Fruit fly (Drosophila melanogaster) whole organism, embryonic: ENCODE data around the gene CG32425.

Experiments
- CG10321 ChIP-seq: fragments of 200-800 bp; sonication (Bioruptor generic); IDR thresholded peaks from 2 replicates; pipeline ENCODE4 v1.3.6; 2022; ENCODE audit warnings: missing biosample characterization, missing genetic modification characterization
- CG10366 ChIP-seq: fragments of 200-800 bp; sonication (Bioruptor generic); IDR thresholded peaks from 2 replicates; pipeline ENCODE4 v1.3.6; 2022; ENCODE audit warnings: missing biosample characterization, missing genetic modification characterization
- CG11695 ChIP-seq: fragments of 200-800 bp; sonication (Bioruptor generic); IDR thresholded peaks from 3 replicates; pipeline ENCODE4 v1.3.6; 2022; ENCODE audit warnings: missing biosample characterization, missing genetic modification characterization
- CG13624 ChIP-seq: fragments of 200-800 bp; sonication (Bioruptor generic); optimal IDR thresholded peaks from 2 replicates; lab custom pipeline; 2016; ENCODE audit warnings: missing biosample characterization, missing genetic modification characterization
- CG30431 ChIP-seq: fragments of 200-800 bp; sonication (Bioruptor generic); optimal IDR thresholded peaks from 2 replicates; lab custom pipeline; 2017; ENCODE audit warnings: missing biosample characterization, missing genetic modification characterization
- CG5180 ChIP-seq: fragments of 200-800 bp; sonication (Bioruptor generic); optimal IDR thresholded peaks from 3 replicates; lab custom pipeline; 2017; ENCODE audit warnings: missing biosample characterization, missing genetic modification characterization, mild to moderate bottlenecking, moderate library complexity, missing genetic modification reagents
- CG5953 ChIP-seq: fragments of 200-800 bp; sonication (Bioruptor generic); IDR thresholded peaks from 2 replicates; pipeline ENCODE4 v1.3.6; 2022; ENCODE audit warnings: missing biosample characterization, missing genetic modification characterization
- cwo ChIP-seq: fragments of 200-800 bp; sonication (Bioruptor generic); optimal IDR thresholded peaks from 3 replicates; lab custom pipeline; 2017; ENCODE audit warnings: missing biosample characterization, missing genetic modification characterization, mild to moderate bottlenecking, moderate library complexity, missing genetic modification reagents
- lilli ChIP-seq: fragments of 200-800 bp; sonication (Bioruptor generic); optimal IDR thresholded peaks from 3 replicates; lab custom pipeline; 2016; ENCODE audit warnings: missing biosample characterization, missing genetic modification characterization
- nerfin-1 ChIP-seq: fragments of 200-800 bp; sonication (Bioruptor generic); optimal IDR thresholded peaks from 3 replicates; lab custom pipeline; 2019; ENCODE audit warnings: missing biosample characterization, mild to moderate bottlenecking, missing genetic modification characterization, moderate library complexity
- otp ChIP-seq: fragments of 200-800 bp; sonication (Bioruptor generic); IDR thresholded peaks from 3 replicates; pipeline ENCODE4, ENCODE4 v1.3.6; 2022; ENCODE audit warnings: missing biosample characterization, missing genetic modification characterization
- sim ChIP-seq: fragments of 200-800 bp; sonication (Bioruptor generic); IDR thresholded peaks from 2 replicates; pipeline ENCODE4 v1.3.6; 2022; ENCODE audit warnings: missing biosample characterization, missing genetic modification characterization
- stwl ChIP-seq: fragments of 200-800 bp; sonication (Bioruptor generic); optimal IDR thresholded peaks from 3 replicates; lab custom pipeline; 2018; ENCODE audit warnings: missing biosample characterization, mild to moderate bottlenecking, missing genetic modification characterization, moderate library complexity

- TF ChIP-seq CG5180 (GFP tag; lab: Kevin White, UChicago): no peak
- no peak for TF ChIP-seq CG10321
- no peak for TF ChIP-seq CG13624 (GFP tag; lab: Kevin White, UChicago)
- TF ChIP-seq CG30431 (GFP tag; lab: Kevin White, UChicago): no peak
- no peak for TF ChIP-seq lilli (GFP tag; lab: Kevin White, UChicago)
- no peak for TF ChIP-seq CG11695
- TF ChIP-seq CG10366 (GFP tag; lab: Robert Waterston, UW): no peak
- TF ChIP-seq stwl: no peak
- TF ChIP-seq CG5953: no peak
- TF ChIP-seq nerfin-1: no peak
- no peak for TF ChIP-seq sim (GFP tag; lab: Robert Waterston, UW)
- TF ChIP-seq otp (GFP tag; lab: Robert Waterston, UW): no peak
- TF ChIP-seq cwo (GFP tag; lab: Kevin White, UChicago): no peak
These were observed 34.7 kb upstream of the CG32425 start for dm6 chr3L:20462391-20462790.
